Worm (Caenorhabditis elegans): ENCODE results near the gene F36H5.9.

ce11 chrII:1735145-1735544 lies 17.7 kb downstream of the F36H5.9 start:
- TF ChIP-seq unc-62 (GFP tag; optimal IDR thresholded peaks at IDR 0.05) (no peak), mbf-1 (tag; optimal IDR thresholded peaks at IDR 0.05) (no peak), dmd-4 (tag; optimal IDR thresholded peaks at IDR 0.05) (no peak), ceh-82 (tag; optimal IDR thresholded peaks at IDR 0.05) (no peak), nhr-11 (tag; optimal IDR thresholded peaks at IDR 0.05) (no peak), zag-1 (tag; optimal IDR thresholded peaks at IDR 0.05) (no peak), snpc-4 (tag; optimal IDR thresholded peaks at IDR 0.05) (no peak), ztf-4 (tag; optimal IDR thresholded peaks at IDR 0.05) (no peak), ztf-11 (tag; optimal IDR thresholded peaks at IDR 0.05) (no peak), nhr-237 (tag; optimal IDR thresholded peaks at IDR 0.05) (no peak), blmp-1 (tag; optimal IDR thresholded peaks at IDR 0.05; ENCODE audit: insufficient read depth) (no peak)

Measured in whole organism, L2 larva.